Fruit fly (Drosophila melanogaster) whole organism, wandering third instar larva: ENCODE results near the gene CG32706.

Experiments
- Abd-B ChIP-seq: fragments of >200 bp; optimal IDR thresholded peaks from 2 replicates; lab custom pipeline; 2017; ENCODE audit warnings: missing biosample characterization, missing genetic modification characterization
- CG9705 ChIP-seq: fragments of 200-800 bp; sonication (Bioruptor generic); optimal IDR thresholded peaks from 2 replicates; lab custom pipeline; 2018; ENCODE audit warnings: missing biosample characterization, mild to moderate bottlenecking, missing genetic modification characterization
- Dfd ChIP-seq: fragments of >200 bp; optimal IDR thresholded peaks from 2 replicates; lab custom pipeline; 2017; ENCODE audit warnings: missing biosample characterization, missing genetic modification characterization
- Jra ChIP-seq: sonication (Bioruptor generic); optimal IDR thresholded peaks from 2 replicates; lab custom pipeline; 2016; ENCODE audit warnings: missing biosample characterization, missing genetic modification characterization
- Myc ChIP-seq: fragments of >200 bp; optimal IDR thresholded peaks from 2 replicates; lab custom pipeline; 2017
- dl ChIP-seq, 2 experiments: fragments of 175-275, 200-275 bp in 1 of 2; fragments of 200-275 bp in 1 of 2; sonication (Bioruptor generic); optimal IDR thresholded peaks; lab custom pipeline; 2018; ENCODE audit warnings: mild to moderate bottlenecking in 2 of 2, missing biosample characterization in 2 of 2, missing genetic modification characterization in 2 of 2, moderate library complexity in 2 of 2; ENCODE audit not compliant: partially characterized antibody in 2 of 2, insufficient read depth in 1 of 2
- foxo ChIP-seq, 2 experiments: fragments of 200-800 bp; sonication (Bioruptor generic); optimal IDR thresholded peaks; 2 replicates in 1 of 2; 3 replicates in 1 of 2; lab custom pipeline; 2016 to 2017; ENCODE audit warnings: missing biosample characterization in 2 of 2, missing genetic modification characterization in 2 of 2
- fru ChIP-seq: fragments of 200-800 bp; sonication (Bioruptor generic); optimal IDR thresholded peaks from 3 replicates; lab custom pipeline; 2016; ENCODE audit warnings: missing biosample characterization, mild to moderate bottlenecking, missing genetic modification characterization
- h ChIP-seq: fragments of 200-800 bp; sonication (Bioruptor generic); optimal IDR thresholded peaks from 3 replicates; lab custom pipeline; 2016; ENCODE audit warnings: missing biosample characterization, mild to moderate bottlenecking, missing genetic modification characterization
- pan ChIP-seq: fragments of >200 bp; optimal IDR thresholded peaks from 2 replicates; lab custom pipeline; 2017
- psq ChIP-seq: fragments of 200-800 bp; sonication (Bioruptor generic); optimal IDR thresholded peaks from 3 replicates; lab custom pipeline; 2017; ENCODE audit warnings: missing biosample characterization, mild to moderate bottlenecking, missing genetic modification characterization, moderate library complexity
- rgr ChIP-seq: fragments of 200-800 bp; sonication (Bioruptor generic); optimal IDR thresholded peaks from 3 replicates; lab custom pipeline; 2016; ENCODE audit warnings: missing biosample characterization, mild to moderate bottlenecking, missing genetic modification characterization

DNA sequence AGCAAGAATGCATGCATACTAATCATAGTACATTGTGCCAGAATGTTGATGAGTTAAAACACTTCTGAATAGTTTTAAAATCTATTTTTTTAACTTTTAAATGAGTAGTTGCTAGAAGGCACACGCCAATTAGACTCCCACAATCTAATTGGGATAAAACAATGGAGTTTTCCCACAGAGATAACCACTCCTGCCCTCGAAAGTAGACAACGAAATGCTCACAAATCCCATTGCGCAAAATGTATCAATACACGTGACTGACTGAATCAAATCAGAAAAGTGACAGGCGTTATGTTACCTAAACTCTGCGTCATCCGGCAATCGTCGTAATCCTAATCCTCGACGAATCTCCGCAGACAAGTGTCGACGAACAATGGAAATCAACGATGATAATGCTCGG lies 30.9 kb downstream of the CG32706 start:
- no peak for TF ChIP-seq psq
- TF ChIP-seq Jra (GFP tag; lab: Kevin White, UChicago) = no peak
- no peak for TF ChIP-seq pan
- no peak for TF ChIP-seq CG9705 (GFP tag; lab: Kevin White, UChicago)
- TF ChIP-seq Myc (lab: Kevin White, UChicago) = no peak
- TF ChIP-seq h (GFP tag; lab: Kevin White, UChicago) = no peak
- TF ChIP-seq fru (GFP tag; lab: Kevin White, UChicago) = no peak
- no peak for TF ChIP-seq dl (GFP tag; optimal IDR thresholded peaks at IDR 0.05; lab: Kevin White, UChicago; ENCODE audit: insufficient read depth in 1 of 2, partially characterized antibody in 2 of 2)
- no peak for TF ChIP-seq Dfd (GFP tag; lab: Kevin White, UChicago)
- TF ChIP-seq Abd-B (GFP tag; lab: Kevin White, UChicago) = no peak
- TF ChIP-seq rgr (GFP tag; lab: Kevin White, UChicago) = no peak
- no peak for TF ChIP-seq foxo (GFP tag; optimal IDR thresholded peaks at IDR 0.05; lab: Kevin White, UChicago)
